Fruit fly (Drosophila melanogaster): Measurements from ENCODE around the gene Atg3.

Atg3 gene

DNA sequence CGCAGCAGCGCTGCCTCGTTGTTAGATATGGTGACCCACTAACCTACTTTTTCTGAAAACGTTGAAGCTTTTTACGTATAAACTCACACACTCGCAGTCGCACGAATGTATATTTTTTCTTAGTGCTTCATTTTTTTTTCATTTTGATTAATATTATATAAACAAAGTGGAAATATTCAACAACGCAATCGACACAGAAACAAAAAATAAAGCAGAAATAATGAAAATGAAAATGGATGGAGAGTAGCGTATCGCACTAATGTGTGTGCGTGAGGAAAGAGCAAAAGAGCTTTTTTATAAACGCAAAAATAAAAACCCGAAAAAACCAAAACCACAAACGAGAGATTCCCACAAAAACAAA, 37.6 kb downstream of the Atg3 start (continued):
- TF ChIP-seq CG4730 (GFP tag; IDR thresholded peaks at IDR 0.05) = 0 out of 2 replicates have a peak, but pooled peaks have one; percentile 26
- TF ChIP-seq Hmr (GFP tag; optimal IDR thresholded peaks at IDR 0.05) = peak; percentile 29
- TF ChIP-seq Atf-2 (GFP tag; optimal IDR thresholded peaks at IDR 0.05) = no peak
- TF ChIP-seq Blimp-1 (GFP tag; optimal IDR thresholded peaks at IDR 0.05) = no peak
- no peak for TF ChIP-seq CG2199 (GFP tag; IDR thresholded peaks at IDR 0.05)
- no peak for TF ChIP-seq CG11085 (GFP tag; IDR thresholded peaks at IDR 0.05)
- TF ChIP-seq Hr78 (GFP tag; optimal IDR thresholded peaks at IDR 0.05) = no peak
- TF ChIP-seq CG11560 (tag; IDR thresholded peaks at IDR 0.05) = no peak
- TF ChIP-seq CG16863 (GFP tag; optimal IDR thresholded peaks at IDR 0.05) = no peak

dm6 chr3L:18786427-18787104, 38.1 kb downstream of the Atg3 start:
- TF ChIP-seq MBD-R2 (GFP tag; IDR thresholded peaks at IDR 0.05) (peak; percentile 21; the same call in 1 of the 2 replicates), Abd-B (GFP tag; optimal IDR thresholded peaks at IDR 0.05) (peak; percentile 75), CG14667 (GFP tag; IDR thresholded peaks at IDR 0.05) (no peak), Hr51 (GFP tag; optimal IDR thresholded peaks at IDR 0.05) (peak in 1 of 2 experiments; percentile 92), sug (tag; optimal IDR thresholded peaks at IDR 0.05) (peak; percentile 74), Sox102F (GFP tag; optimal IDR thresholded peaks at IDR 0.05) (peak; percentile 86), CG1602 (GFP tag; optimal IDR thresholded peaks at IDR 0.05) (peak; percentile 37), Blimp-1 (GFP tag; optimal IDR thresholded peaks at IDR 0.05) (peak; percentile 53), hkb (optimal IDR thresholded peaks at IDR 0.05) (no peak), hkb (GFP tag; IDR thresholded peaks at IDR 0.05) (peak; percentile 42), GATAe (GFP tag; conservative IDR thresholded peaks at IDR 0.05) (no peak), CG18619 (GFP tag; optimal IDR thresholded peaks at IDR 0.05) (peak; percentile 65), tll (GFP tag; optimal IDR thresholded peaks at IDR 0.05) (no peak), CG14441 (GFP tag; IDR thresholded peaks at IDR 0.05) (peak; percentile 40; the same call in 1 of the 2 replicates), sim (GFP tag; IDR thresholded peaks at IDR 0.05) (no peak; the same call in 1 of the 2 replicates), tx (GFP tag; optimal IDR thresholded peaks at IDR 0.05) (no peak), CG7987 (GFP tag; optimal IDR thresholded peaks at IDR 0.05) (no peak), eyg (GFP tag; optimal IDR thresholded peaks at IDR 0.05) (no peak), disco-r (GFP tag; optimal IDR thresholded peaks at IDR 0.05) (no peak), fd3F (GFP tag; optimal IDR thresholded peaks at IDR 0.05) (peak; percentile 63), Stat92E (GFP tag; optimal IDR thresholded peaks at IDR 0.05) (no peak), Bgb (GFP tag; IDR thresholded peaks at IDR 0.05; ENCODE audit: partially characterized antibody) (peak; percentile 44; the same call in 1 of the 2 replicates), CG10366 (GFP tag; IDR thresholded peaks at IDR 0.05) (no peak; the same call in 1 of the 2 replicates), Hmr (GFP tag; optimal IDR thresholded peaks at IDR 0.05) (peak; percentile 58), hb (GFP tag; IDR thresholded peaks at IDR 0.05; ENCODE audit: partially characterized antibody) (no peak), Sox100B (GFP tag; optimal IDR thresholded peaks at IDR 0.05) (peak; percentile 88), aop (GFP tag; IDR thresholded peaks at IDR 0.05) (no peak), CG17829 (tag; optimal IDR thresholded peaks at IDR 0.05) (peak; percentile 26), CG9609 (GFP tag; optimal IDR thresholded peaks at IDR 0.05) (peak; percentile 3), CG10274 (GFP tag; optimal IDR thresholded peaks at IDR 0.05) (peak; percentile 11), CG6765 (GFP tag; optimal IDR thresholded peaks at IDR 0.05) (peak; percentile 1), Awh (GFP tag; IDR thresholded peaks at IDR 0.05) (no peak), CG4820 (GFP tag; optimal IDR thresholded peaks at IDR 0.05) (peak; percentile 56), Nf-YB (GFP tag; optimal IDR thresholded peaks at IDR 0.05) (peak; percentile 20), bowl (GFP tag; IDR thresholded peaks at IDR 0.05) (no peak), CG17328 (GFP tag; IDR thresholded peaks at IDR 0.05) (peak; percentile 27; the same call in 1 of the 2 replicates), CG30431 (GFP tag; optimal IDR thresholded peaks at IDR 0.05) (no peak), zen2 (GFP tag; IDR thresholded peaks at IDR 0.05; ENCODE audit: partially characterized antibody) (no peak), Dll (GFP tag; IDR thresholded peaks at IDR 0.05; ENCODE audit: partially characterized antibody) (no peak), ems (GFP tag; optimal IDR thresholded peaks at IDR 0.05) (peak; percentile 7)

Measured in whole organism, embryonic.